Fruit fly (Drosophila melanogaster) whole organism, embryonic: ENCODE measurements around the gene CG13314.

ENCODE experiments used
- Ada2b ChIP-seq: fragments of 200-800 bp; sonication (Bioruptor generic); IDR thresholded peaks from 2 replicates; pipeline ENCODE4 v1.3.6; 2022; ENCODE audit warnings: missing biosample characterization, missing genetic modification characterization
- Asciz ChIP-seq: fragments of 200-800 bp; sonication (Bioruptor generic); optimal IDR thresholded peaks from 2 replicates; lab custom pipeline; 2017; ENCODE audit warnings: missing biosample characterization, mild to moderate bottlenecking, missing genetic modification characterization, missing genetic modification reagents
- Atf3 ChIP-seq: fragments of 200-800 bp; sonication (Bioruptor generic); optimal IDR thresholded peaks from 3 replicates; lab custom pipeline; 2016; ENCODE audit warnings: missing biosample characterization, missing genetic modification characterization
- CG10274 ChIP-seq: fragments of 200-800 bp; sonication (Bioruptor generic); optimal IDR thresholded peaks from 3 replicates; lab custom pipeline; 2017; ENCODE audit warnings: missing biosample characterization, mild to moderate bottlenecking, missing genetic modification characterization
- CG10462 ChIP-seq: fragments of 200-800 bp; sonication (Bioruptor generic); optimal IDR thresholded peaks from 2 replicates; lab custom pipeline; 2016; ENCODE audit warnings: missing biosample characterization, missing genetic modification characterization
- CG14965 ChIP-seq: fragments of 200-800 bp; sonication (Bioruptor generic); optimal IDR thresholded peaks from 2 replicates; lab custom pipeline; 2016; ENCODE audit warnings: missing biosample characterization, missing genetic modification characterization, borderline replicate concordance
- CG15514 ChIP-seq: fragments of 200-800 bp; sonication (Bioruptor generic); optimal IDR thresholded peaks from 3 replicates; lab custom pipeline; 2017; ENCODE audit warnings: missing biosample characterization, missing genetic modification characterization, mild to moderate bottlenecking, moderate library complexity, missing genetic modification reagents
- CG3407 ChIP-seq: fragments of 200-800 bp; sonication (Bioruptor generic); optimal IDR thresholded peaks from 2 replicates; lab custom pipeline; 2018; ENCODE audit warnings: missing biosample characterization, mild to moderate bottlenecking, missing genetic modification characterization
- CG34422 ChIP-seq: fragments of 200-800 bp; sonication (Bioruptor generic); IDR thresholded peaks from 3 replicates; pipeline ENCODE4 v1.3.6; 2022; ENCODE audit warnings: missing biosample characterization, missing genetic modification characterization
- CG4424 ChIP-seq: fragments of 200-800 bp; sonication (Bioruptor generic); optimal IDR thresholded peaks from 3 replicates; lab custom pipeline; 2016; ENCODE audit warnings: missing biosample characterization, missing genetic modification characterization
- CG4617 ChIP-seq: fragments of 200-800 bp; sonication (Bioruptor generic); optimal IDR thresholded peaks from 3 replicates; lab custom pipeline; 2016; ENCODE audit warnings: missing biosample characterization, missing genetic modification characterization, borderline replicate concordance
- CG4707 ChIP-seq: fragments of 200-800 bp; sonication (Bioruptor generic); optimal IDR thresholded peaks from 2 replicates; lab custom pipeline; 2018; ENCODE audit warnings: missing biosample characterization, mild to moderate bottlenecking, missing genetic modification characterization, moderate library complexity
- CG7357 ChIP-seq: fragments of 200-800 bp; sonication (Bioruptor generic); IDR thresholded peaks from 3 replicates; pipeline ENCODE4 v1.3.6; 2022; ENCODE audit warnings: missing biosample characterization, missing genetic modification characterization
- CG7987 ChIP-seq: fragments of 200-800 bp; sonication (Bioruptor generic); optimal IDR thresholded peaks from 2 replicates; lab custom pipeline; 2018; ENCODE audit warnings: missing biosample characterization, mild to moderate bottlenecking, missing genetic modification characterization, moderate library complexity
- CG9215 ChIP-seq: fragments of 200-800 bp; sonication (Bioruptor generic); IDR thresholded peaks from 2 replicates; pipeline ENCODE4 v1.3.6; 2022; ENCODE audit warnings: missing biosample characterization, missing genetic modification characterization
- CG9797 ChIP-seq: fragments of 200-800 bp; sonication (Bioruptor generic); optimal IDR thresholded peaks from 3 replicates; lab custom pipeline; 2018; ENCODE audit warnings: missing biosample characterization, mild to moderate bottlenecking, missing genetic modification characterization
- CG9817 ChIP-seq: fragments of 200-800 bp; sonication (Bioruptor generic); optimal IDR thresholded peaks from 2 replicates; lab custom pipeline; 2018; ENCODE audit warnings: missing biosample characterization, mild to moderate bottlenecking, missing genetic modification characterization, moderate library complexity
- CTCF ChIP-seq: fragments of 200-800 bp; sonication (Bioruptor generic); optimal IDR thresholded peaks from 2 replicates; lab custom pipeline; 2017; ENCODE audit warnings: missing biosample characterization, mild to moderate bottlenecking, missing genetic modification characterization, moderate library complexity
- CoRest ChIP-seq: fragments of 200-800 bp; sonication (Bioruptor generic); optimal IDR thresholded peaks from 3 replicates; lab custom pipeline; 2018; ENCODE audit warnings: missing biosample characterization, mild to moderate bottlenecking, missing genetic modification characterization, moderate library complexity
- Dek ChIP-seq: fragments of 200-800 bp; sonication (Bioruptor generic); optimal IDR thresholded peaks from 3 replicates; lab custom pipeline; 2019; ENCODE audit warnings: missing biosample characterization, mild to moderate bottlenecking, missing genetic modification characterization, moderate library complexity
- Dll ChIP-seq: fragments of 200-800 bp; sonication (Bioruptor generic); IDR thresholded peaks from 4 replicates; pipeline ENCODE4 v1.3.6; 2022; ENCODE audit warnings: missing biosample characterization, missing genetic modification characterization; ENCODE audit not compliant: partially characterized antibody
- Dp ChIP-seq: fragments of 200-800 bp; sonication (Bioruptor generic); optimal IDR thresholded peaks from 2 replicates; lab custom pipeline; 2018; ENCODE audit warnings: missing biosample characterization, mild to moderate bottlenecking, missing genetic modification characterization, moderate library complexity
- E2f1 ChIP-seq: fragments of 200-800 bp; sonication (Bioruptor generic); IDR thresholded peaks from 2 replicates; pipeline ENCODE4 v1.3.6; 2022; ENCODE audit warnings: missing biosample characterization, missing genetic modification characterization
- E2f2 ChIP-seq: fragments of 200-800 bp; sonication (Bioruptor generic); IDR thresholded peaks from 2 replicates; pipeline ENCODE4 v1.3.6; 2022; ENCODE audit warnings: missing biosample characterization, missing genetic modification characterization
- Ets65A ChIP-seq: fragments of 200-800 bp; sonication (Bioruptor generic); peaks from one replicate; lab custom pipeline; 2016; ENCODE audit warnings: missing biosample characterization, missing genetic modification characterization
- Fer1 ChIP-seq: fragments of 200-800 bp; sonication (Bioruptor generic); optimal IDR thresholded peaks from 2 replicates; lab custom pipeline; 2017; ENCODE audit warnings: missing biosample characterization, mild to moderate bottlenecking, missing genetic modification characterization
- Fer3 ChIP-seq: fragments of 200-800 bp; sonication (Bioruptor generic); optimal IDR thresholded peaks from 2 replicates; lab custom pipeline; 2018; ENCODE audit warnings: missing biosample characterization, mild to moderate bottlenecking, missing genetic modification characterization, moderate library complexity
- HmgZ ChIP-seq: fragments of 200-800 bp; sonication (Bioruptor generic); optimal IDR thresholded peaks from 2 replicates; lab custom pipeline; 2018; ENCODE audit warnings: missing biosample characterization, mild to moderate bottlenecking, missing genetic modification characterization
- MBD-R2 ChIP-seq: fragments of 200-800 bp; sonication (Bioruptor generic); IDR thresholded peaks from 2 replicates; pipeline ENCODE4 v1.3.6; 2022; ENCODE audit warnings: missing biosample characterization, missing genetic modification characterization
- MESR4 ChIP-seq: fragments of 200-800 bp; sonication (Bioruptor generic); optimal IDR thresholded peaks from 2 replicates; lab custom pipeline; 2018; ENCODE audit warnings: missing biosample characterization, mild to moderate bottlenecking, missing genetic modification characterization, moderate library complexity
- Myb ChIP-seq: fragments of 200-800 bp; sonication (Bioruptor generic); optimal IDR thresholded peaks from 2 replicates; lab custom pipeline; 2016; ENCODE audit warnings: missing biosample characterization, missing genetic modification characterization
- NC2α ChIP-seq: fragments of 200-800 bp; sonication (Bioruptor generic); optimal IDR thresholded peaks from 2 replicates; lab custom pipeline; 2016; ENCODE audit warnings: missing biosample characterization, missing genetic modification characterization
- NK7.1 ChIP-seq: fragments of 200-800 bp; sonication (Bioruptor generic); optimal IDR thresholded peaks from 3 replicates; lab custom pipeline; 2016; ENCODE audit warnings: missing biosample characterization, missing genetic modification characterization
- Nf-YB ChIP-seq: fragments of 200-800 bp; sonication (Bioruptor generic); optimal IDR thresholded peaks from 3 replicates; lab custom pipeline; 2019; ENCODE audit warnings: missing biosample characterization, mild to moderate bottlenecking, missing genetic modification characterization, moderate library complexity
- Oaz ChIP-seq: fragments of 200-800 bp; sonication (Bioruptor generic); IDR thresholded peaks from 2 replicates; pipeline ENCODE4 v1.3.6; 2022; ENCODE audit warnings: missing biosample characterization, missing genetic modification characterization
- Rfx ChIP-seq: fragments of 200-800 bp; sonication (Bioruptor generic); IDR thresholded peaks from 2 replicates; pipeline ENCODE4 v1.3.6; 2022; ENCODE audit warnings: missing biosample characterization, missing genetic modification characterization
- Scr ChIP-seq: fragments of 200-800 bp; sonication (Bioruptor generic); IDR thresholded peaks from 2 replicates; pipeline ENCODE4 v1.3.6; 2022; ENCODE audit warnings: missing biosample characterization, missing genetic modification characterization; ENCODE audit not compliant: partially characterized antibody
- abd-A ChIP-seq: fragments of 200-800 bp; sonication (Bioruptor generic); optimal IDR thresholded peaks from 3 replicates; lab custom pipeline; 2019; ENCODE audit warnings: missing biosample characterization, mild to moderate bottlenecking, missing genetic modification characterization, moderate library complexity
- ap ChIP-seq: fragments of 200-800 bp; sonication (Bioruptor generic); IDR thresholded peaks from 2 replicates; pipeline ENCODE4 v1.3.6; 2022; ENCODE audit warnings: missing biosample characterization, missing genetic modification characterization
- crol ChIP-seq: fragments of 200-800 bp; sonication (Bioruptor generic); IDR thresholded peaks from 2 replicates; pipeline ENCODE4 v1.3.6; 2022; ENCODE audit warnings: missing biosample characterization, missing genetic modification characterization
- dati ChIP-seq: fragments of 200-800 bp; sonication (Bioruptor generic); IDR thresholded peaks from 2 replicates; pipeline ENCODE4 v1.3.6; 2022; ENCODE audit warnings: missing biosample characterization, missing genetic modification characterization
- eyg ChIP-seq: fragments of 200-800 bp; sonication (Bioruptor generic); optimal IDR thresholded peaks from 3 replicates; lab custom pipeline; 2016; ENCODE audit warnings: missing biosample characterization, missing genetic modification characterization
- lov ChIP-seq, 2 experiments: fragments of 200-800 bp in 1 of 2; fragments of >200 bp in 1 of 2; sonication (Bioruptor generic) in 1 of 2; IDR thresholded peaks in 1 of 2; optimal IDR thresholded peaks in 1 of 2; 2 replicates in 1 of 2; 3 replicates in 1 of 2; pipeline versions ENCODE4 v1.3.6 to Lab custom; 2017 to 2022; ENCODE audit warnings: missing biosample characterization in 1 of 2, missing genetic modification characterization in 1 of 2
- nmo ChIP-seq: fragments of 200-800 bp; sonication (Bioruptor generic); optimal IDR thresholded peaks from 2 replicates; lab custom pipeline; 2018; ENCODE audit warnings: missing biosample characterization, mild to moderate bottlenecking, missing genetic modification characterization, moderate library complexity
- nom ChIP-seq: fragments of 200-800 bp; sonication (Bioruptor generic); optimal IDR thresholded peaks from 2 replicates; lab custom pipeline; 2017; ENCODE audit warnings: missing biosample characterization, missing genetic modification characterization, mild to moderate bottlenecking, moderate library complexity, missing genetic modification reagents
- ro ChIP-seq: fragments of 200-800 bp; sonication (Bioruptor generic); IDR thresholded peaks from 2 replicates; pipeline ENCODE4 v1.3.6; 2022; ENCODE audit warnings: missing biosample characterization, missing genetic modification characterization
- row ChIP-seq: fragments of 200-800 bp; sonication (Bioruptor generic); IDR thresholded peaks from 3 replicates; pipeline ENCODE4 v1.3.6; 2022; ENCODE audit warnings: missing biosample characterization, missing genetic modification characterization
- sna ChIP-seq: fragments of 200-800 bp; sonication (Bioruptor generic); IDR thresholded peaks from 2 replicates; pipeline ENCODE4 v1.3.6; 2022; ENCODE audit warnings: missing biosample characterization, missing genetic modification characterization; ENCODE audit not compliant: partially characterized antibody
- stwl ChIP-seq: fragments of 200-800 bp; sonication (Bioruptor generic); optimal IDR thresholded peaks from 3 replicates; lab custom pipeline; 2018; ENCODE audit warnings: missing biosample characterization, mild to moderate bottlenecking, missing genetic modification characterization, moderate library complexity
- vvl ChIP-seq: fragments of 200-800 bp; sonication (Bioruptor generic); IDR thresholded peaks from 2 replicates; pipeline ENCODE4 v1.3.6; 2022; ENCODE audit warnings: missing biosample characterization, missing genetic modification characterization
- z ChIP-seq: fragments of 200-800 bp; sonication (Bioruptor generic); IDR thresholded peaks from 3 replicates; pipeline ENCODE4 v1.3.6; 2022; ENCODE audit warnings: missing biosample characterization, missing genetic modification characterization

Gene CG13314

dm6 chr3L:8968437-8968836 lies 13.2 kb upstream of the CG13314 start, which contains the start of gene CG5026:
Gene CG5026, plus strand, starts transcription at chr3L:8968528.
- TF ChIP-seq row (peak; percentile 34; the same call in 1 of the 3 replicates), sna (GFP tag; lab: Robert Waterston, UW) (0 out of 2 replicates have a peak, but pooled peaks have one; percentile 31), dati (GFP tag; lab: Robert Waterston, UW) (no peak), CTCF (GFP tag; lab: Kevin White, UChicago) (peak; percentile 13), Nf-YB (GFP tag; lab: Kevin White, UChicago) (no peak), lov (optimal IDR thresholded peaks at IDR 0.05; lab: Kevin White, UChicago) (no peak), lov (GFP tag; IDR thresholded peaks at IDR 0.05; lab: Robert Waterston, UW) (no peak), Fer1 (GFP tag; lab: Kevin White, UChicago) (peak; percentile 41), nmo (GFP tag; lab: Kevin White, UChicago) (peak; percentile 20), abd-A (tag; lab: Kevin White, UChicago) (no peak), MESR4 (GFP tag; lab: Kevin White, UChicago) (peak; percentile 44), CoRest (peak; percentile 61), vvl (0 out of 2 replicates have a peak, but pooled peaks have one; percentile 19), CG10274 (GFP tag; lab: Kevin White, UChicago) (peak; percentile 15), Atf3 (GFP tag; lab: Kevin White, UChicago) (no peak), CG7357 (no peak), CG10462 (peak; percentile 32), E2f1 (GFP tag; lab: Robert Waterston, UW) (no peak), Ada2b (GFP tag; lab: Robert Waterston, UW) (no peak), CG9797 (peak; percentile 54), crol (peak; percentile 63; the same call in 1 of the 2 replicates), CG4424 (GFP tag; lab: Kevin White, UChicago) (no peak), CG34422 (GFP tag; lab: Robert Waterston, UW) (0 out of 3 replicates have a peak, but pooled peaks have one; percentile 14), Asciz (GFP tag; lab: Kevin White, UChicago) (no peak), CG15514 (GFP tag; lab: Kevin White, UChicago) (peak; percentile 87), Myb (GFP tag; lab: Kevin White, UChicago) (peak; percentile 81), eyg (GFP tag; lab: Kevin White, UChicago) (no peak), CG3407 (GFP tag; lab: Kevin White, UChicago) (no peak), nom (GFP tag; lab: Kevin White, UChicago) (peak; percentile 6), CG9817 (no peak), E2f2 (GFP tag; lab: Robert Waterston, UW) (peak; percentile 68), stwl (tag; lab: Kevin White, UChicago) (peak; percentile 23), Scr (peak; percentile 24), HmgZ (tag; lab: Kevin White, UChicago) (peak; percentile 47), Fer3 (tag; lab: Kevin White, UChicago) (no peak), MBD-R2 (GFP tag; lab: Robert Waterston, UW) (peak; percentile 90), CG4707 (GFP tag; lab: Kevin White, UChicago) (no peak), z (GFP tag; lab: Robert Waterston, UW) (no peak), CG7987 (GFP tag; lab: Kevin White, UChicago) (peak; percentile 12), ro (GFP tag; lab: Robert Waterston, UW) (no peak), NC2α (no peak), Dp (GFP tag; lab: Kevin White, UChicago) (peak; percentile 65), Ets65A (GFP tag; lab: Kevin White, UChicago) (peak; percentile 87), CG9215 (no peak), Oaz (GFP tag; lab: Robert Waterston, UW) (no peak), CG14965 (GFP tag; lab: Kevin White, UChicago) (no peak), Dll (GFP tag; lab: Robert Waterston, UW) (peak; percentile 37; the same call in 1 of the 4 replicates), Rfx (peak; percentile 32; the same call in 1 of the 2 replicates), Dek (tag; lab: Kevin White, UChicago) (no peak), CG4617 (GFP tag; lab: Kevin White, UChicago) (peak; percentile 35), NK7.1 (GFP tag; lab: Kevin White, UChicago) (no peak), ap (no peak)
